Worm (Caenorhabditis elegans): Measurements from ENCODE around the gene sri-48.
"Not testable (repeated sequence)": the region's sequence is repeated elsewhere in the genome, so short reads cannot be mapped to it uniquely, and the experiment has no call there.

Gene sri-48

ce11 chrII:3201242-3201641 lies at the start of gene sri-48:
TSS of gene sri-48 (minus strand) at chrII:3201342.
- not testable (repeated sequence) for TF ChIP-seq unc-62 (GFP tag; optimal IDR thresholded peaks at IDR 0.05)

- no peak for TF ChIP-seq unc-62 (GFP tag; optimal IDR thresholded peaks at IDR 0.05)
Observed at ce11 chrII:3250195-3250594, 49.1 kb upstream of the sri-48 start.

ce11 chrII:3249406-3249805 lies 48.3 kb upstream of the sri-48 start, which contains the start of gene clec-124:
TSS of gene clec-124 (plus strand) at chrII:3249706.
- no peak for TF ChIP-seq unc-62 (GFP tag; optimal IDR thresholded peaks at IDR 0.05)

ce11 chrII:3248043-3248718 lies 47.0 kb upstream of the sri-48 start, which contains the start of the genes fbxc-50 and C17F4.2:
TSS of gene fbxc-50 (minus strand) at chrII:3248123.
TSS of gene C17F4.2 (plus strand) at chrII:3248668.
- TF ChIP-seq unc-62 (GFP tag; optimal IDR thresholded peaks at IDR 0.05) = no peak

- TF ChIP-seq unc-62 (GFP tag; optimal IDR thresholded peaks at IDR 0.05) = no peak
Observed at ce11 chrII:3247556-3247955, 46.4 kb upstream of the sri-48 start.

ce11 chrII:3245836-3246235 lies 44.7 kb upstream of the sri-48 start, which contains the start of gene C17F4.7:
TSS of gene C17F4.7 (minus strand) at chrII:3246015.
- no peak for TF ChIP-seq unc-62 (GFP tag; optimal IDR thresholded peaks at IDR 0.05)

ce11 chrII:3244758-3245157 lies 43.6 kb upstream of the sri-48 start:
- no peak for TF ChIP-seq unc-62 (GFP tag; optimal IDR thresholded peaks at IDR 0.05)

- TF ChIP-seq unc-62 (GFP tag; optimal IDR thresholded peaks at IDR 0.05) = no peak
Observed at ce11 chrII:3244070-3244469, 42.9 kb upstream of the sri-48 start, which contains the start of gene C17F4.12. TSS of gene C17F4.12 (minus strand) at chrII:3244170.

- TF ChIP-seq unc-62 (GFP tag; optimal IDR thresholded peaks at IDR 0.05) = no peak
Observed at ce11 chrII:3241842-3242241, 40.7 kb upstream of the sri-48 start.

- TF ChIP-seq unc-62 (GFP tag; optimal IDR thresholded peaks at IDR 0.05) = no peak
Observed at ce11 chrII:3240207-3240606, 39.1 kb upstream of the sri-48 start, which contains the start of gene C17F4.3. TSS of gene C17F4.3 (plus strand) at chrII:3240507.

- TF ChIP-seq unc-62 (GFP tag; optimal IDR thresholded peaks at IDR 0.05) = no peak
Observed at ce11 chrII:3237038-3237521, 35.9 kb upstream of the sri-48 start, which contains the start of the genes srz-67 and C17F4.11. TSS of gene srz-67 (minus strand) at chrII:3237138. TSS of gene C17F4.11 (plus strand) at chrII:3237471.

ce11 chrII:3234725-3235124 lies 33.6 kb upstream of the sri-48 start, which contains the start of gene C17F4.8:
TSS of gene C17F4.8 (minus strand) at chrII:3234825.
- no peak for TF ChIP-seq unc-62 (GFP tag; optimal IDR thresholded peaks at IDR 0.05)

- no peak for TF ChIP-seq unc-62 (GFP tag; optimal IDR thresholded peaks at IDR 0.05)
Observed at ce11 chrII:3230422-3230821, 29.3 kb upstream of the sri-48 start, which contains the start of gene srh-297. TSS of gene srh-297 (minus strand) at chrII:3230522.

ce11 chrII:3225780-3226179 lies 24.6 kb upstream of the sri-48 start, which contains the start of gene ZC239.17:
TSS of gene ZC239.17 (minus strand) at chrII:3225880.
- TF ChIP-seq unc-62 (GFP tag; optimal IDR thresholded peaks at IDR 0.05) = no peak

- no peak for TF ChIP-seq unc-62 (GFP tag; optimal IDR thresholded peaks at IDR 0.05)
Observed at ce11 chrII:3225200-3225599, 24.1 kb upstream of the sri-48 start, which contains the start of gene ZC239.16. TSS of gene ZC239.16 (minus strand) at chrII:3225319.

ce11 chrII:3224631-3225030 lies 23.5 kb upstream of the sri-48 start, which contains the start of gene ZC239.15:
TSS of gene ZC239.15 (minus strand) at chrII:3224731.
- no peak for TF ChIP-seq unc-62 (GFP tag; optimal IDR thresholded peaks at IDR 0.05)

ce11 chrII:3222686-3223085 lies 21.5 kb upstream of the sri-48 start, which contains the start of gene ZC239.13:
TSS of gene ZC239.13 (minus strand) at chrII:3222839.
- TF ChIP-seq unc-62 (GFP tag; optimal IDR thresholded peaks at IDR 0.05) = no peak

Data from whole organism, dauer.